Fruit fly (Drosophila melanogaster) whole organism, adult: ENCODE data around the gene nAChRbeta2.

Experiments used
- CG11617 ChIP-seq: fragments of 200-800 bp; sonication (Bioruptor generic); optimal IDR thresholded peaks from 2 replicates; lab custom pipeline; 2017; ENCODE audit warnings: mild to moderate bottlenecking, missing biosample characterization, missing genetic modification reagents, missing genetic modification characterization
- CG12768 ChIP-seq: fragments of 200-800 bp; sonication (Bioruptor generic); optimal IDR thresholded peaks from 2 replicates; lab custom pipeline; 2017; ENCODE audit warnings: missing biosample characterization, missing genetic modification characterization, mild to moderate bottlenecking, moderate library complexity, missing genetic modification reagents
- CG14711 ChIP-seq: fragments of 200-800 bp; sonication (Bioruptor generic); optimal IDR thresholded peaks from 2 replicates; lab custom pipeline; 2018; ENCODE audit warnings: missing biosample characterization, mild to moderate bottlenecking, missing genetic modification characterization, moderate library complexity
- CG1620 ChIP-seq: fragments of 200-800 bp; sonication (Bioruptor generic); optimal IDR thresholded peaks from 2 replicates; lab custom pipeline; 2016; ENCODE audit warnings: missing biosample characterization, missing genetic modification characterization
- CG33017 ChIP-seq: fragments of 200-800 bp; sonication (Bioruptor generic); optimal IDR thresholded peaks from 2 replicates; lab custom pipeline; 2018; ENCODE audit warnings: missing biosample characterization, mild to moderate bottlenecking, missing genetic modification characterization, moderate library complexity
- CG5204 ChIP-seq: fragments of 200-800 bp; sonication (Bioruptor generic); optimal IDR thresholded peaks from 2 replicates; lab custom pipeline; 2016; ENCODE audit warnings: missing biosample characterization, missing genetic modification characterization
- CG7045 ChIP-seq: fragments of 200-800 bp; sonication (Bioruptor generic); optimal IDR thresholded peaks from 2 replicates; lab custom pipeline; 2017; ENCODE audit warnings: missing biosample characterization, mild to moderate bottlenecking, missing genetic modification characterization
- CG7101 ChIP-seq: fragments of 200-800 bp; sonication (Bioruptor generic); optimal IDR thresholded peaks from 2 replicates; lab custom pipeline; 2018; ENCODE audit warnings: missing biosample characterization, mild to moderate bottlenecking, missing genetic modification characterization, moderate library complexity
- Clk ChIP-seq: fragments of 200-800 bp; sonication (Bioruptor generic); optimal IDR thresholded peaks from 2 replicates; lab custom pipeline; 2017; ENCODE audit warnings: missing biosample characterization, missing genetic modification characterization
- Crg-1 ChIP-seq: fragments of 200-800 bp; sonication (Bioruptor generic); optimal IDR thresholded peaks from 2 replicates; lab custom pipeline; 2016; ENCODE audit warnings: missing biosample characterization, missing genetic modification characterization
- Hr96 ChIP-seq: fragments of 200-800 bp; sonication (Bioruptor generic); optimal IDR thresholded peaks from 2 replicates; lab custom pipeline; 2016; ENCODE audit warnings: missing biosample characterization, missing genetic modification characterization
- Mnt ChIP-seq: fragments of 200-800 bp; sonication (Bioruptor generic); optimal IDR thresholded peaks from 2 replicates; lab custom pipeline; 2016; ENCODE audit warnings: missing biosample characterization, mild to moderate bottlenecking, missing genetic modification characterization
- bab1 ChIP-seq: fragments of 200-800 bp; sonication (Bioruptor generic); optimal IDR thresholded peaks from 3 replicates; lab custom pipeline; 2019; ENCODE audit warnings: missing biosample characterization, mild to moderate bottlenecking, missing genetic modification characterization, moderate library complexity
- cic ChIP-seq: fragments of 200-800 bp; sonication (Bioruptor generic); optimal IDR thresholded peaks from 2 replicates; lab custom pipeline; 2017; ENCODE audit warnings: missing biosample characterization, mild to moderate bottlenecking, missing genetic modification characterization, moderate library complexity
- cnc ChIP-seq, 2 experiments: fragments of >200 bp; optimal IDR thresholded peaks; 2 replicates each; lab custom pipeline; 2017
- kay ChIP-seq: fragments of 200-800 bp; sonication (Bioruptor generic); peaks from one replicate; lab custom pipeline; 2016; ENCODE audit warnings: missing biosample characterization, missing genetic modification characterization, borderline replicate concordance
- ovo ChIP-seq: fragments of 200-800 bp; sonication (Bioruptor generic); optimal IDR thresholded peaks from 2 replicates; lab custom pipeline; 2016; ENCODE audit warnings: missing biosample characterization, missing genetic modification characterization
- pad ChIP-seq: fragments of 200-800 bp; sonication (Bioruptor generic); optimal IDR thresholded peaks from 3 replicates; lab custom pipeline; 2017; ENCODE audit warnings: missing biosample characterization, missing genetic modification characterization, mild to moderate bottlenecking, moderate library complexity, missing genetic modification reagents
- tj ChIP-seq: fragments of 200-800 bp; sonication (Bioruptor generic); optimal IDR thresholded peaks from 3 replicates; lab custom pipeline; 2017; ENCODE audit warnings: missing biosample characterization, mild to moderate bottlenecking, missing genetic modification characterization, moderate library complexity
- toe ChIP-seq: fragments of 200-800 bp; sonication (Bioruptor generic); optimal IDR thresholded peaks from 2 replicates; lab custom pipeline; 2016; ENCODE audit warnings: missing biosample characterization, missing genetic modification characterization

nAChRbeta2 gene

DNA sequence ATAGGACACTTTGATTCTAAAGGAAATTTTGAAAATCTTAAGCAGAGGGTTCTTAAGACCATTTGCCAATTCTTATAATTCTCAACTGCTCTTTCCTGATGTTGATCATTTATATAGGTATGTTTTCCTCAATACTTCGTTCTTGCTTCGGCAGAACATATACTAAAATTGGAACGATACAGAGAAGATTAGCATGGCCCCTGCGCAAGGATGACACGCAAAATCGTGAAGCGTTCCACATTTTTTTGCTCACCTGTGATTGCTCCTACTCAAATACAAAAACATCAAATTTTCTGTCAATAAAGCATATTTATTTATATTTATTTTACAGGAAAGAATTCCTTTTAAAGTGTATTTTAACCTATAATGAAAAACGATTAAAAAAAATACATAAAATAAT is 41.6 kb upstream of the nAChRbeta2 start:
- no peak for TF ChIP-seq toe
- no peak for TF ChIP-seq Clk (GFP tag; lab: Kevin White, UChicago)
- TF ChIP-seq Hr96 (GFP tag; lab: Kevin White, UChicago) = no peak
- no peak for TF ChIP-seq CG5204
- TF ChIP-seq CG1620 (GFP tag; lab: Kevin White, UChicago) = no peak
- no peak for TF ChIP-seq CG12768 (GFP tag; lab: Kevin White, UChicago)
- no peak for TF ChIP-seq CG7101 (tag; lab: Kevin White, UChicago)
- no peak for TF ChIP-seq ovo (GFP tag; lab: Kevin White, UChicago)
- no peak for TF ChIP-seq CG14711
- TF ChIP-seq CG33017 (tag; lab: Kevin White, UChicago) = no peak
- no peak for TF ChIP-seq pad (GFP tag; lab: Kevin White, UChicago)
- no peak for TF ChIP-seq cnc (optimal IDR thresholded peaks at IDR 0.05; lab: Kevin White, UChicago)
- no peak for TF ChIP-seq Crg-1 (GFP tag; lab: Kevin White, UChicago)

DNA sequence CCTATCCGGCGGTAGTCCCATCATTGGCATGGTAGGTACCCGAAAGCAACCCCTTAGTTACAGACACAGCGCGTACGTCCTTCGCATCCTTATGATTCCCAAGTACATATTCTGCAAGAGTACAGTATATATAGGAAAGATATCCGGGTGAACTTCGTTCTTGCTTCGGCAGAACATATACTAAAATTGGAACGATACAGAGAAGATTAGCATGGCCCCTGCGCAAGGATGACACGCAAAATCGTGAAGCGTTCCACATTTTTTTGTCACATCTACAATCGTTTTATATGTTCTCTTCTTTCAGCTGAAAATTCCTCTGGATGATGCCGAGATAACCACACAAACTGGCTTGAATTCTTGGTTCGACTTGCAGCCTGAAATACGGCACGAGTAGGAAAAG is 41.0 kb upstream of the nAChRbeta2 start:
- TF ChIP-seq Hr96 (GFP tag; lab: Kevin White, UChicago) = no peak
- TF ChIP-seq kay = peak; percentile 27

DNA sequence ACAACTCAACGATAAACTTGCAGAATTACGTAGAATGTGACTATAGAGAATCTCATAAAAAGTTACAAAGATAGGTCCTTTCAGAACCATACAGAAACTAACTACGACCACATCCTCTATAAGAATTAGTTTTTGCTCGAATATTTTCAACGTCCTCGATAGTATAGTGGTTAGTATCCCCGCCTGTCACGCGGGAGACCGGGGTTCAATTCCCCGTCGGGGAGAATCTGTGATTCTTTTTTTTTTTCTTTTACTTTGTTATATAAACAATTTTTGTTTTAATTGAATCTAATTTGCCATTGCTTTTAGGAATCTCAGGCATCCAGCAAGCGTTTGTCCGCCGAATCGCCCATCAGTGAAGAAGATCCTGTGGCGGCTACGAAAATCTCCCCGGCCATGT is 40.2 kb upstream of the nAChRbeta2 start:
- TF ChIP-seq Hr96 (GFP tag; lab: Kevin White, UChicago) (no peak), Mnt (GFP tag; lab: Kevin White, UChicago) (no peak), toe (no peak), Clk (GFP tag; lab: Kevin White, UChicago) (no peak), CG12768 (GFP tag; lab: Kevin White, UChicago) (no peak)

DNA sequence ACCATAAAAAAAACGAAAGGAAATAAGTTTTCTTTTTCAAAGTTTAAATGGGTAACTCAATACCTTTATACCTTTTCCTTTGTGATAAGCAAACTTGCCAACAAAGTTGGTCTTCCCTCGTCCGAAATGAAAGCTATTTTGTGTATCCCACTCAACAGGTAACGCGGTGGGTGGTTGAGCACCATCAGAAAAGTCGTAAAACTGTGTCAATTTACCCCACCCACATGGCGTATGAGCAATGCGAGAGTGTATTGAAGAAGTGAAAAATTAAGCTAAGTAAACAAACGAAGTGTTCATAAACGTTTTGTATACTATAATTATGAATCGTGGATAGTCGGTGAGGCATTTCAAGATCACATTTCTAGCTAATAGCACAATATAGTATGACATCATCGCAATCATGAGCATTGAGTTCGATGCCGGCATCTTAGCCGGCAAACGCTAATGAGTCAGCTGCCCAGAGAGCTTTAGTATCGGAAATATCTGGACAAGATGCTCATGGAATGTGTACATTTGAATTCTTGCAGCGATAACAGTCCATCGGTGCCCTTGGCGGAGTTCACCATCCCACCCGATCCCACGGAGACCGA is 36.0 kb upstream of the nAChRbeta2 start:
- no peak for TF ChIP-seq kay
- no peak for TF ChIP-seq CG7045 (GFP tag; lab: Kevin White, UChicago)
- TF ChIP-seq toe = no peak
- no peak for TF ChIP-seq cic
- TF ChIP-seq ovo (GFP tag; lab: Kevin White, UChicago) = no peak
- no peak for TF ChIP-seq tj (GFP tag; lab: Kevin White, UChicago)
- no peak for TF ChIP-seq Hr96 (GFP tag; lab: Kevin White, UChicago)
- TF ChIP-seq CG5204 = no peak
- no peak for TF ChIP-seq cnc (optimal IDR thresholded peaks at IDR 0.05; lab: Kevin White, UChicago)
- no peak for TF ChIP-seq bab1 (GFP tag; lab: Kevin White, UChicago)
- TF ChIP-seq CG11617 (GFP tag; lab: Kevin White, UChicago) = no peak
- no peak for TF ChIP-seq CG12768 (GFP tag; lab: Kevin White, UChicago)
- no peak for TF ChIP-seq CG14711

DNA sequence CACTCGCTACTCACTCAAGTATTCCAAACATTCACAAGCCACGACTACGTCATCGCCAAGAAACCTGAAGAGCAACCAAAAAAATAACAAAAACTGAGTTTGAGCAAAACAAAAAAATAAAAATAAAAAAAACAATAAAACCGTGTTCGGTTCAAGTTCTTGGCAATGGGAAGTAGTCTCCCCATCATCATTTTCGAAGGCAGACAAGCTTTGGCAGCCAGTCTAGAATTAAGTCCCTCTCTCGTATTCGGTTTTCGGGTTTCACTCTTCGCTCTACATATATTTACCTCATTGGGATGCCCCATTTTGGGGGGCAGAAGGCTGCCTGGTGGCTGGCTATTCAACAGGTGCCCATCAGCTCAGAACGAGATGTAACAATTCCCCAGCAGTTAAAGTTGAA is 34.9 kb upstream of the nAChRbeta2 start:
- TF ChIP-seq CG5204 (no peak), CG14711 (no peak), Crg-1 (GFP tag; lab: Kevin White, UChicago) (no peak), bab1 (GFP tag; lab: Kevin White, UChicago) (no peak), CG12768 (GFP tag; lab: Kevin White, UChicago) (no peak), cnc (optimal IDR thresholded peaks at IDR 0.05; lab: Kevin White, UChicago) (no peak), CG1620 (GFP tag; lab: Kevin White, UChicago) (no peak), tj (GFP tag; lab: Kevin White, UChicago) (no peak)

DNA sequence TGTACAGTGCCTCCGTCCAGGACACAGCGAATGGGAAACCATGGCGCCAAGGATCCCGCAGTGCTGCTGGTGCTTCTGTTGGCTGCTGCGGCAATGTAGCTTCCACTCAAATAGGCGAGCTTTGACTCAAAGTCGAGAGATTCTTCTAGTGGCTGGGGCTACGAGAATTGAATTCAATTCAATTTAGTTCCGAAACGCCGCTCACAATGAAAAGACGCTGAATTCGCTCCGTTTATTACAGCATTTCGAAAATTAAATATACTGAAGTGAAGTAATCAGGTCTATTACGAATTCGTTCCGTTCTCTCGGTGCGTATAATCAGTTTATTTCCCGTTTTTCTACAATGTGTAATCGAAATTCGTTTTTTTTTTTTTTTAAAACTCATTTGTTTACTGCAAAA is 33.9 kb upstream of the nAChRbeta2 start:
- TF ChIP-seq cic (peak; percentile 31), Crg-1 (GFP tag; lab: Kevin White, UChicago) (no peak), CG33017 (tag; lab: Kevin White, UChicago) (no peak), bab1 (GFP tag; lab: Kevin White, UChicago) (no peak)

DNA sequence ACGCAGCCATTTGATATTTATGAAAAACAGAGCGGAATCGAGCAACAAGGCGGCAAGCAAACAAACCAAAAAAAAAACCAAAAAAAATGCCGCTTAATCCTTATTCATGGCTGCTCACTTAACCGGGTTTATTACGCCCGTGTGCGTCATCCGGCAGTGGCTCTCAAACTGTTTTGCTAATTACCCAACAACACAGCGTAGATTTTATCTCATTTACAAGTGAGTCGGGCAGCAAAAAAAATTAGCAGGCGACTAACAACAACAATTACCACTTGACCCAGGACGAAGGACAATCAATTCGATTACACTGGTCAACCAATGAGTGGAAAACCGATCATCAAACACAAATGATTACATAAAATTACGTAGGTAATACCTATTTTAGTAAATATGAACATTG is 33.3 kb upstream of the nAChRbeta2 start:
- TF ChIP-seq Hr96 (GFP tag; lab: Kevin White, UChicago) (no peak), CG5204 (no peak), ovo (GFP tag; lab: Kevin White, UChicago) (no peak), CG7101 (tag; lab: Kevin White, UChicago) (no peak), Mnt (GFP tag; lab: Kevin White, UChicago) (no peak), CG14711 (no peak), Clk (GFP tag; lab: Kevin White, UChicago) (no peak), CG1620 (GFP tag; lab: Kevin White, UChicago) (no peak), CG33017 (tag; lab: Kevin White, UChicago) (no peak), kay (no peak), CG12768 (GFP tag; lab: Kevin White, UChicago) (no peak), Crg-1 (GFP tag; lab: Kevin White, UChicago) (no peak), bab1 (GFP tag; lab: Kevin White, UChicago) (no peak), pad (GFP tag; lab: Kevin White, UChicago) (no peak), cic (no peak), CG11617 (GFP tag; lab: Kevin White, UChicago) (no peak), cnc (optimal IDR thresholded peaks at IDR 0.05; lab: Kevin White, UChicago) (no peak), toe (no peak), CG7045 (GFP tag; lab: Kevin White, UChicago) (no peak)
